Worm (Caenorhabditis elegans): ENCODE data around the gene F53E4.1.

DNA sequence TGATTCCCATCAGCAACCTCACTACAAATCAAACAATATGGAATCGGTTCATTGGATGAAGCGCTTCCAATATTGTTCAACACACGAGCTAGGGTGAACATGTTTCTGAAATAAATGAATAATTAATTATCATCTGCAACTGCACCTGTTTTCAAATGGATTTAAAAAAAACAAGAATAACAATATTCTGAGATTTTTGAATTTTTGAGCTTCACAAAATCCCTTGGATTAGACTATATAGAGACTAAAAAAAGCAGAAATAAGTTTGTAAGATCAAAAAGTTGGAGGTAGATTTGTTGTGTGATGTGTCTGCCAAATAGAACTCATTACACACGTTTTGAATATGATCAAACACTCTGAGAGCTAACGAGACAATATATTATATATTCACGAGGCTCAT, 31.7 kb upstream of the F53E4.1 start, which contains the start of gene nhr-199:
- TF ChIP-seq rnt-1 (tag; optimal IDR thresholded peaks at IDR 0.05) (no peak), pqm-1 (tag; optimal IDR thresholded peaks at IDR 0.05) (no peak), lin-39 (tag; optimal IDR thresholded peaks at IDR 0.05) (no peak), nhr-77 (tag; optimal IDR thresholded peaks at IDR 0.05) (no peak), snpc-4 (tag; optimal IDR thresholded peaks at IDR 0.05) (no peak), dpl-1 (GFP tag; optimal IDR thresholded peaks at IDR 0.05) (no peak), sptf-1 (tag; optimal IDR thresholded peaks at IDR 0.05) (no peak), lin-35 (GFP tag; optimal IDR thresholded peaks at IDR 0.05) (no peak)

All from whole organism, L1 larva.